Fruit fly (Drosophila melanogaster): ENCODE data around the gene Cox10.

Gene Cox10

DNA sequence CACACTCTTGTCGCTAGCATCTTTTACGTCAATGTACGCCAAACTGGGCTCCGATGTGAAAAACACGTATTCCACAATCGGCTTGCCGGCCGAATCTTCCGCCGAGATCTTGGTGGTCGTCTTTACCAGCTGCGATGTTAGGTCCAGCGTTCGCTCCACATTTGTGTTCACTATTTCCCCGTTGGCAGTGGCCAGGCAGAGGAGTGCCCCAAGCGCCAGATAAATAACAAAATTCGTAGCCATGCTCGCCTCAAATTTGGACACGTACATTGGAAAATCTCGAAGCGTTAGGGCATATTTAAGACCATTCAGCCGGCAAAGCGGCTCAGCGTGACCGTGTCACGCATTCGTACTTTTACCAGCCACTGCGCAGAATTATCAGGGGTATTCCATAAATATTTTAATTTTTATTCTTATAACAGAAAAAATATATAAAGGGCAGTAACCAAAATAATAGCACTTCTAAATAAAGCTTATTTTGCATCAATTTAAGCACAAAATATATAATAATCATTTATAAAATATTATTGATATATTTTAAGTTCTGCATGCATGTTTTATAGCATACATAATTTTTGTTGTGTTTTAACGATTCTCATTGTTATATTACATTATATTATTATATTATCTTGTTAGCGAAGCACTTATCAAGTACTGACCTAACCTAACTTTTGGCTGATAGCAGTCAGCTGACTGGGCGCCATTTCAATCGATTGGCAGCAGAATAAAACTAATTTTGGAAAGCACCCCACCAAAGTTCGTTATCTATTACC lies 44.4 kb downstream of the Cox10 start, which contains the start of the genes CG33303 and dpr19 (continued):
- TF ChIP-seq CG14050 (GFP tag; IDR thresholded peaks at IDR 0.05) (no peak; the same call in 2 of the 3 replicates), Dek (tag; optimal IDR thresholded peaks at IDR 0.05) (peak; percentile 83), trem (tag; optimal IDR thresholded peaks at IDR 0.05) (peak; percentile 89), CG6654 (GFP tag; optimal IDR thresholded peaks at IDR 0.05) (peak; percentile 16), otp (GFP tag; IDR thresholded peaks at IDR 0.05) (no peak), grn (GFP tag; optimal IDR thresholded peaks at IDR 0.05) (no peak), Adf1 (GFP tag; IDR thresholded peaks at IDR 0.05) (no peak), h (optimal IDR thresholded peaks at IDR 0.05) (no peak), Hr3 (GFP tag; optimal IDR thresholded peaks at IDR 0.05) (peak; percentile 65), stwl (tag; optimal IDR thresholded peaks at IDR 0.05) (peak; percentile 45), CG13775 (GFP tag; optimal IDR thresholded peaks at IDR 0.05) (peak; percentile 71), tna (GFP tag; IDR thresholded peaks at IDR 0.05; ENCODE audit: partially characterized antibody) (no peak), ems (GFP tag; optimal IDR thresholded peaks at IDR 0.05) (no peak), E2f2 (GFP tag; IDR thresholded peaks at IDR 0.05) (peak; percentile 42), repo (GFP tag; optimal IDR thresholded peaks at IDR 0.05) (no peak), CG9437 (GFP tag; optimal IDR thresholded peaks at IDR 0.05) (peak; percentile 75), CTCF (GFP tag; optimal IDR thresholded peaks at IDR 0.05) (peak; percentile 15), Ets65A (GFP tag) (no peak), gfzf (GFP tag; optimal IDR thresholded peaks at IDR 0.05) (peak; percentile 78), CG15601 (tag; optimal IDR thresholded peaks at IDR 0.05) (peak; percentile 86), Nf-YA (GFP tag; IDR thresholded peaks at IDR 0.05) (no peak), Spps (tag; optimal IDR thresholded peaks at IDR 0.05) (peak; percentile 67), psq (GFP tag; optimal IDR thresholded peaks at IDR 0.05) (peak; percentile 10), CG32532 (GFP tag; IDR thresholded peaks at IDR 0.05) (peak; percentile 82), CG4360 (GFP tag; IDR thresholded peaks at IDR 0.05) (0 out of 2 replicates have a peak, but pooled peaks have one; percentile 7), Mad (GFP tag; optimal IDR thresholded peaks at IDR 0.05) (no peak), GATAe (GFP tag; conservative IDR thresholded peaks at IDR 0.05) (no peak), TFAM (GFP tag; optimal IDR thresholded peaks at IDR 0.05) (no peak), Fer1 (GFP tag; optimal IDR thresholded peaks at IDR 0.05) (peak; percentile 85), CG2202 (tag; optimal IDR thresholded peaks at IDR 0.05) (peak; percentile 63), CG4820 (GFP tag; optimal IDR thresholded peaks at IDR 0.05) (peak; percentile 41), CkIIα-i1 (GFP tag; IDR thresholded peaks at IDR 0.05) (no peak), pb (GFP tag; optimal IDR thresholded peaks at IDR 0.05) (no peak), zfh1 (GFP tag; IDR thresholded peaks at IDR 0.05) (0 out of 3 replicates have a peak, but pooled peaks have one; percentile 31), fu2 (GFP tag; optimal IDR thresholded peaks at IDR 0.05) (no peak), Fer2 (tag; optimal IDR thresholded peaks at IDR 0.05) (peak; percentile 48), fd102C (GFP tag; optimal IDR thresholded peaks at IDR 0.05) (no peak), Gug (GFP tag; IDR thresholded peaks at IDR 0.05) (no peak), z (GFP tag; IDR thresholded peaks at IDR 0.05) (no peak), CG8924 (tag; optimal IDR thresholded peaks at IDR 0.05) (peak; percentile 90), CG8281 (tag; optimal IDR thresholded peaks at IDR 0.05) (peak; percentile 4), sr (GFP tag; IDR thresholded peaks at IDR 0.05) (no peak), jing (GFP tag; optimal IDR thresholded peaks at IDR 0.05) (no peak), CG17328 (GFP tag; IDR thresholded peaks at IDR 0.05) (peak; percentile 79), D19A (tag; optimal IDR thresholded peaks at IDR 0.05) (peak; percentile 83), zen (tag; optimal IDR thresholded peaks at IDR 0.05) (peak; percentile 64), Abd-B (GFP tag; optimal IDR thresholded peaks at IDR 0.05) (no peak), Dp (GFP tag; optimal IDR thresholded peaks at IDR 0.05) (peak; percentile 30), btn (GFP tag; optimal IDR thresholded peaks at IDR 0.05) (no peak), CG6254 (GFP tag; optimal IDR thresholded peaks at IDR 0.05) (peak; percentile 38)

Measured in whole organism, embryonic.